In the genomic region with DNA sequence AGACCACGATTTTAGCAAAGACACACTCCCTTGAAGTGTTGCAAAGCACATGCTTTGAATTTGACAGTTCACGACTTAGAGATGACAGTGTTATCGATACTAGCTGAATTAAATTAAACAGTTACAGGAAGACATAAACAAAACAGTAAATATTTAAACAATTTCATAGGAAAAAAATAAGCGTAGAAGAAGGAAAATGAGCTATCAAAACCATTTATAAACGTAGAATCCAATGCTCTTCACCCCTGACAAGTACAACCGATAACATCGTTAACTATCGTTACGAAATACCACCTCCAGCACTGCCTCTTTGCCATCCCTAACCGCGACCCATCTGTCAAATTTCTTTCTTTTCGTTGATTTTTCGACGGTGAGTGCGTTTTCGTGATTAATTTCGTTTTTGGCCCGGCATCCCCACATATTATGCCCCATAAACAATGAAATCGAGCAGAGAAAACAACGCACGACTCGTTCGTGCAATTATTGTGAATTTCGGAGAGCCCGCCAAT, we compare ENCODE assay signal across 1 fruit fly cellular context.
TF ChIP-seq lines count a peak whose summit lies in the region.

A gene (plus strand): TSS at position 106 of the 509 bp plus-strand sequence.

TF ChIP-seq in whole organism, embryonic, 481 proteins besides CTCF, POLR2A, EP300 and RAD21 (continued from another document):
- TF ChIP-seq Deaf1 (tag; optimal IDR thresholded peaks at IDR 0.05; lab: Kevin White, UChicago) (no peak), Hmx (GFP tag; optimal IDR thresholded peaks at IDR 0.05; lab: Kevin White, UChicago) (peak; percentile 53), pzg (GFP tag; optimal IDR thresholded peaks at IDR 0.05; lab: Kevin White, UChicago) (peak; percentile 82), sens-2 (GFP tag; IDR thresholded peaks at IDR 0.05; lab: Robert Waterston, UW) (no peak), H2.0 (GFP tag; IDR thresholded peaks at IDR 0.05; lab: Robert Waterston, UW) (peak; percentile 44), NC2β (GFP tag; optimal IDR thresholded peaks at IDR 0.05; lab: Kevin White, UChicago) (peak; percentile 99), CG14965 (GFP tag; optimal IDR thresholded peaks at IDR 0.05; lab: Kevin White, UChicago; ENCODE audit: borderline replicate concordance) (no peak), ash1 (GFP tag; optimal IDR thresholded peaks at IDR 0.05; lab: Kevin White, UChicago) (no peak), gcm (GFP tag; optimal IDR thresholded peaks at IDR 0.05; lab: Kevin White, UChicago) (peak; percentile 42), Med (GFP tag; lab: Kevin White, UChicago) (peak; percentile 95), CG17802 (tag; optimal IDR thresholded peaks at IDR 0.05; lab: Kevin White, UChicago) (peak; percentile 7), CG10321 (GFP tag; IDR thresholded peaks at IDR 0.05; lab: Robert Waterston, UW) (no peak), slbo (GFP tag; IDR thresholded peaks at IDR 0.05; lab: Robert Waterston, UW) (peak; percentile 80)
